Worm (Caenorhabditis elegans): ENCODE results near the gene R11.4.
"Not testable (repeated sequence)": the region's sequence is repeated elsewhere in the genome, so short reads cannot be mapped to it uniquely, and the experiment has no call there.

Gene R11.4

ce11 chrX:16218306-16218705 lies 7.9 kb upstream of the R11.4 start (continued):
- TF ChIP-seq mxl-3 (GFP tag; optimal IDR thresholded peaks at IDR 0.05) (peak; percentile 24), dmd-9 (GFP tag; IDR thresholded peaks at IDR 0.05) (no peak), daf-16 (GFP tag; optimal IDR thresholded peaks at IDR 0.05) (no peak), daf-16 (tag; optimal IDR thresholded peaks at IDR 0.05) (peak; percentile 23), T26A8.4 (GFP tag; IDR thresholded peaks at IDR 0.05) (0 out of 2 replicates have a peak, but pooled peaks have one; percentile 43), pha-4 (GFP tag; IDR thresholded peaks at IDR 0.05) (no peak), pha-4 (tag; optimal IDR thresholded peaks at IDR 0.05) (no peak), hif-1 (tag; optimal IDR thresholded peaks at IDR 0.05) (peak in 1 of 2 experiments; percentile 9), set-16 (GFP tag; IDR thresholded peaks at IDR 0.05) (no peak), fkh-10 (GFP tag; optimal IDR thresholded peaks at IDR 0.05) (no peak), mep-1 (tag; optimal IDR thresholded peaks at IDR 0.05) (peak; percentile 30), aly-2 (tag; optimal IDR thresholded peaks at IDR 0.05) (no peak), daf-8 (GFP tag; IDR thresholded peaks at IDR 0.05) (no peak), ztf-11 (tag; optimal IDR thresholded peaks at IDR 0.05) (no peak), hlh-11 (tag; optimal IDR thresholded peaks at IDR 0.05) (peak; percentile 37), nhr-237 (tag; optimal IDR thresholded peaks at IDR 0.05) (no peak), hmg-1.1 (GFP tag; IDR thresholded peaks at IDR 0.05) (peak; percentile 48; the same call in 1 of the 2 replicates), dmd-8 (GFP tag; IDR thresholded peaks at IDR 0.05) (no peak), hlh-30 (tag; optimal IDR thresholded peaks at IDR 0.05; ENCODE audit: insufficient read depth) (peak; percentile 96), spr-3 (GFP tag; optimal IDR thresholded peaks at IDR 0.05) (no peak)

DNA sequence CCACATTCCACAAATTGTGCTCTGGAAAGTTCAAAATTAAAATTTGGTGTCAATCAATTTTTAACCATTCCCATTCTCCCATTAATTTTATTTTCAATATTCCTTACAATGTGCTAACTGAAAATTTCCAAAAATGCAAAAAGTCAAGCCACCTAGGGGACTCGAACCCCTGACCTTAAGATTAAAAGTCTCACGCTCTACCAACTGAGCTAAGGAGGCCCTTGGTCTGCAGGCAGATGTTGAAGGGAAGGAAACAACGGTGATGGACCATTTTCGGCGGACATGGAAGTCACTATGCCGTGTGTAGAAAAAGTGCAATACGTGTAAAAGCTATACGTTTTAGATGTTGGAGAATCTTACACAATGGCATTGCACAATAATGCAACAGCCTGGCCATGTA lies 7.3 kb upstream of the R11.4 start:
- TF ChIP-seq nhr-10 (tag; optimal IDR thresholded peaks at IDR 0.05) (no peak), tra-1 (GFP tag; IDR thresholded peaks at IDR 0.05) (peak; percentile 15; the same call in 1 of the 2 replicates), dmd-8 (GFP tag; IDR thresholded peaks at IDR 0.05) (0 out of 2 replicates have a peak, but pooled peaks have one; percentile 25), lin-39 (tag; optimal IDR thresholded peaks at IDR 0.05) (no peak), vab-7 (GFP tag; IDR thresholded peaks at IDR 0.05) (0 out of 2 replicates have a peak, but pooled peaks have one; percentile 36), F26F4.8 (GFP tag; conservative IDR thresholded peaks at IDR 0.05) (0 out of 2 replicates have a peak, but pooled peaks have one; percentile 57), set-16 (GFP tag; IDR thresholded peaks at IDR 0.05) (no peak), egl-43 (GFP tag; IDR thresholded peaks at IDR 0.05) (0 out of 2 replicates have a peak, but pooled peaks have one; percentile 34), snpc-1.2 (GFP tag; IDR thresholded peaks at IDR 0.05) (peak; percentile 54; the same call in 1 of the 2 replicates), nhr-237 (tag; optimal IDR thresholded peaks at IDR 0.05) (no peak), unc-62 (GFP tag; optimal IDR thresholded peaks at IDR 0.05 in 1 of 2) (peak in 1 of 2 experiments; percentile 65), unc-62 (tag; optimal IDR thresholded peaks at IDR 0.05) (no peak), daf-19 (GFP tag; conservative IDR thresholded peaks at IDR 0.05) (no peak), lin-29 (GFP tag; IDR thresholded peaks at IDR 0.05) (no peak), nhr-42 (GFP tag; IDR thresholded peaks at IDR 0.05) (no peak), ama-1 (optimal IDR thresholded peaks at IDR 0.05) (no peak), zip-2 (tag; optimal IDR thresholded peaks at IDR 0.05) (no peak)

ce11 chrX:16217108-16217507 lies 6.7 kb upstream of the R11.4 start, which contains the start of gene F23A7.1:
F23A7.1 (plus strand) TSS chrX:16217408.
- TF ChIP-seq nhr-237 (tag; optimal IDR thresholded peaks at IDR 0.05) = no peak
- no peak for TF ChIP-seq nhr-10 (tag; optimal IDR thresholded peaks at IDR 0.05)
- TF ChIP-seq ztf-7 (tag; optimal IDR thresholded peaks at IDR 0.05) = no peak
- no peak for TF ChIP-seq madf-5 (GFP tag; IDR thresholded peaks at IDR 0.05)
- no peak for TF ChIP-seq F49E8.2 (tag; optimal IDR thresholded peaks at IDR 0.05; ENCODE audit: borderline replicate concordance)

- TF ChIP-seq mxl-3 (GFP tag; optimal IDR thresholded peaks at IDR 0.05); Y105C5A.15 (GFP tag; IDR thresholded peaks at IDR 0.05); F26F4.8 (GFP tag; conservative IDR thresholded peaks at IDR 0.05): not testable (repeated sequence)
Measured at ce11 chrX:16213073-16213472, 2.7 kb upstream of the R11.4 start, which contains the start of gene F23A7.8. F23A7.8 (plus strand) TSS chrX:16213373.

All from whole organism, L4 larva.